Worm (Caenorhabditis elegans): ENCODE data around the gene wdr-60.
A peak's percentile ranks its signal among the peaks of the same experiment; 100 is the strongest.

The wdr-60 gene

DNA sequence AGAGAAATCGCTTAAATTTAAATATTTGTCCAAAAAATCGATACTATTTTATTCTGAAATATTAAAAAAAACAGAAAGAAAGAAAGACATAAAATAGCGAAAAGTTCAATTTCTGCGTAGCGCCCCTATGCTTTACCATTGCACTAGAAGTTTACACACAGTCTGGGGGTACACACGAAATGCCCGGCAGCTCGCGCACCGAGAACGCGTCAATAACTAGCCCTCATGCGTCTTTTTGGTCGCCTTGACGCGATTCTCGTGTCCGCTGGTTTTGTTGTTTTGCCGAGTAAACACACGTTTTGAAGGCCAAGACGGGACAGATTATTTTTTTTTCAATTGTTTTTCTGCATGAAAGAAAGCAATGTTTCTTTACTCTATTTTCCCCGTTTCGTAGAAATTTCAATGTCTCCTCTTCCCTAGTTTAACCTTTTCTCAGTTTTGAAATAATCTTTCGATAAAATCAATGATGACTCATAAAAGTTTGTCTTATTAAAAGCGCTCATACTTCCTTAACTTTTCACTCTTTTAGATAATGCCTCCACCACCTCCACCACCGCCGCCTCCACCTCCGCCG is 31.2 kb downstream of the wdr-60 start, which contains the start of gene wip-1 (continued):
- peak; percentile 94 to 95 for TF ChIP-seq efl-1 (optimal IDR thresholded peaks at IDR 0.05)
- TF ChIP-seq efl-1 (GFP tag; optimal IDR thresholded peaks at IDR 0.05 in 1 of 2): peak; percentile 86 to 99
- peak; percentile 93 for TF ChIP-seq sup-37 (GFP tag; optimal IDR thresholded peaks at IDR 0.05)
- peak; percentile 97 for TF ChIP-seq grh-1 (GFP tag; IDR thresholded peaks at IDR 0.05)
- peak; percentile 23 for TF ChIP-seq unc-62 (GFP tag; optimal IDR thresholded peaks at IDR 0.05)
- peak; percentile 98 for TF ChIP-seq xbp-1 (tag; optimal IDR thresholded peaks at IDR 0.05)
- TF ChIP-seq C04F5.9 (tag; optimal IDR thresholded peaks at IDR 0.05): peak; percentile 95
- TF ChIP-seq unc-30 (tag; optimal IDR thresholded peaks at IDR 0.05): no peak
- TF ChIP-seq nhr-77 (tag; optimal IDR thresholded peaks at IDR 0.05): peak; percentile 97
- peak; percentile 98 for TF ChIP-seq fkh-8 (tag; optimal IDR thresholded peaks at IDR 0.05)
- peak; percentile 96 for TF ChIP-seq irx-1 (tag; optimal IDR thresholded peaks at IDR 0.05)
- peak; percentile 88 for TF ChIP-seq aly-2 (tag; optimal IDR thresholded peaks at IDR 0.05)
- peak; percentile 83 for TF ChIP-seq nhr-11 (tag; optimal IDR thresholded peaks at IDR 0.05)
- peak; percentile 98 for TF ChIP-seq dsc-1 (tag; optimal IDR thresholded peaks at IDR 0.05)
- no peak for TF ChIP-seq tlp-1 (tag; optimal IDR thresholded peaks at IDR 0.05)
- TF ChIP-seq F16B12.6 (tag; optimal IDR thresholded peaks at IDR 0.05): peak; percentile 71
- TF ChIP-seq lin-15B (tag; optimal IDR thresholded peaks at IDR 0.05): peak; percentile 84
- peak; percentile 90 for TF ChIP-seq blmp-1 (tag; optimal IDR thresholded peaks at IDR 0.05)
- TF ChIP-seq C16A3.4 (tag; optimal IDR thresholded peaks at IDR 0.05): peak; percentile 99
- peak; percentile 91 for TF ChIP-seq elt-2 (tag; optimal IDR thresholded peaks at IDR 0.05)
- TF ChIP-seq vab-15 (tag; optimal IDR thresholded peaks at IDR 0.05): peak; percentile 76
- peak in 1 of 2 experiments; percentile 95 for TF ChIP-seq ztf-11 (tag; optimal IDR thresholded peaks at IDR 0.05)
- peak; percentile 95 for TF ChIP-seq ceh-8 (GFP tag; optimal IDR thresholded peaks at IDR 0.05)
- peak; percentile 97 for TF ChIP-seq unc-86 (tag; optimal IDR thresholded peaks at IDR 0.05)
- peak; percentile 94 for TF ChIP-seq nhr-237 (tag; optimal IDR thresholded peaks at IDR 0.05)
- TF ChIP-seq rnt-1 (tag; optimal IDR thresholded peaks at IDR 0.05): peak; percentile 98
- peak; percentile 99 for TF ChIP-seq snu-23 (GFP tag; optimal IDR thresholded peaks at IDR 0.05)
- TF ChIP-seq nhr-19 (GFP tag; conservative IDR thresholded peaks at IDR 0.05): peak; percentile 98
- no peak for TF ChIP-seq nhr-28 (tag; optimal IDR thresholded peaks at IDR 0.05)
- TF ChIP-seq nhr-84 (tag; optimal IDR thresholded peaks at IDR 0.05): no peak
- TF ChIP-seq unc-130 (tag; optimal IDR thresholded peaks at IDR 0.05): peak; percentile 100
- peak; percentile 12 to 18 for TF ChIP-seq egl-27 (tag; optimal IDR thresholded peaks at IDR 0.05)
- peak; percentile 95 for TF ChIP-seq ceh-88 (GFP tag; IDR thresholded peaks at IDR 0.05)
- peak in 1 of 2 experiments; percentile 98 for TF ChIP-seq mdl-1 (tag; optimal IDR thresholded peaks at IDR 0.05)
- peak; percentile 86 for TF ChIP-seq lin-39 (tag; optimal IDR thresholded peaks at IDR 0.05)
- TF ChIP-seq ceh-63 (GFP tag; optimal IDR thresholded peaks at IDR 0.05): no peak
- peak; percentile 93 for TF ChIP-seq sox-4 (tag; optimal IDR thresholded peaks at IDR 0.05)
- peak; percentile 89 for TF ChIP-seq mab-9 (GFP tag; IDR thresholded peaks at IDR 0.05)
- peak; percentile 95 for TF ChIP-seq fkh-10 (GFP tag; optimal IDR thresholded peaks at IDR 0.05)
- TF ChIP-seq isw-1 (GFP tag; IDR thresholded peaks at IDR 0.05): peak; percentile 97
- no peak for TF ChIP-seq ces-1 (GFP tag; optimal IDR thresholded peaks at IDR 0.05)

DNA sequence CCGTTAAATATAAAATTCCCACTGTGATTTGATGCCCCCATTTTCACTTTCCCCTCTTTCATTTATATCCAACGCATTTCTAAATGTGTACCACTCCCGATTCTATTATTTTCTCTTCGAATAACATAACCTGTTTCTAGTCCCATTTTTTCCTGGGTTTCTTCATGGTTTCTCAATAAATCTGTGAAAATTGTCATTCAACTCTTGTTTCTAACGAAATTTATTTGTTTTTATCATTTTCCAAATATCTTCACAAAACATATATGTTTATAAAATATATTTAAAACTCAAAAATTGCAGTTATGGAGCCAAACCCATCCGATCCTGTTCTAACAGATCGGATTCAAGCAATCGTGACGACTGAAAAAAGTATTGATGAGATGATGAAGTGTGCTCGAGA is 33.9 kb downstream of the wdr-60 start, which contains the start of gene mdt-11:
Gene mdt-11, plus strand, starts transcription at position 301 of the 400 bp plus-strand sequence.
- no peak for TF ChIP-seq efl-3 (GFP tag; optimal IDR thresholded peaks at IDR 0.05)
- TF ChIP-seq nhr-19 (GFP tag; conservative IDR thresholded peaks at IDR 0.05): no peak
- TF ChIP-seq nhr-71 (tag; optimal IDR thresholded peaks at IDR 0.05): no peak
- no peak for TF ChIP-seq nhr-237 (tag; optimal IDR thresholded peaks at IDR 0.05)
- TF ChIP-seq elt-3 (tag; optimal IDR thresholded peaks at IDR 0.05): no peak
- TF ChIP-seq alr-1 (tag; optimal IDR thresholded peaks at IDR 0.05; ENCODE audit: borderline replicate concordance): no peak
- no peak for TF ChIP-seq dsc-1 (tag; optimal IDR thresholded peaks at IDR 0.05)
- no peak for TF ChIP-seq C34B4.2 (tag; optimal IDR thresholded peaks at IDR 0.05)
- no peak for TF ChIP-seq zag-1 (tag; optimal IDR thresholded peaks at IDR 0.05)
- no peak for TF ChIP-seq unc-86 (tag; optimal IDR thresholded peaks at IDR 0.05)
- no peak for TF ChIP-seq nhr-84 (tag; optimal IDR thresholded peaks at IDR 0.05)
- no peak for TF ChIP-seq C16A3.4 (tag; optimal IDR thresholded peaks at IDR 0.05)
- TF ChIP-seq nhr-47 (tag; optimal IDR thresholded peaks at IDR 0.05): no peak
- no peak for TF ChIP-seq ces-1 (GFP tag; optimal IDR thresholded peaks at IDR 0.05)
- no peak for TF ChIP-seq nhr-90 (tag; optimal IDR thresholded peaks at IDR 0.05; ENCODE audit: poor library complexity)
